Fruit fly (Drosophila melanogaster): ENCODE data around the gene CG5909.

dm6 chr3R:27111784-27112602, 49.0 kb upstream of the CG5909 start, which contains the start of the genes gb and CG5815:
- TF ChIP-seq Vsx2 (GFP tag; optimal IDR thresholded peaks at IDR 0.05; ENCODE audit: partially characterized antibody) (no peak), pan (optimal IDR thresholded peaks at IDR 0.05) (no peak), psq (GFP tag; optimal IDR thresholded peaks at IDR 0.05) (peak; percentile 98), fru (GFP tag; optimal IDR thresholded peaks at IDR 0.05) (peak; percentile 87), Rel (GFP tag; optimal IDR thresholded peaks at IDR 0.05) (peak; percentile 76), Rel (tag; optimal IDR thresholded peaks at IDR 0.05) (peak; percentile 67)

Data from whole organism, wandering third instar larva.